Fruit fly (Drosophila melanogaster) whole organism, adult: ENCODE data around the gene Z600.
A peak's percentile ranks its signal among the peaks of the same experiment; 100 is the strongest.

Experiments used
- CG11617 ChIP-seq: fragments of 200-800 bp; sonication (Bioruptor generic); optimal IDR thresholded peaks from 2 replicates; lab custom pipeline; 2017; ENCODE audit warnings: mild to moderate bottlenecking, missing biosample characterization, missing genetic modification reagents, missing genetic modification characterization
- CG12768 ChIP-seq: fragments of 200-800 bp; sonication (Bioruptor generic); optimal IDR thresholded peaks from 2 replicates; lab custom pipeline; 2017; ENCODE audit warnings: missing biosample characterization, missing genetic modification characterization, mild to moderate bottlenecking, moderate library complexity, missing genetic modification reagents
- CG14711 ChIP-seq: fragments of 200-800 bp; sonication (Bioruptor generic); optimal IDR thresholded peaks from 2 replicates; lab custom pipeline; 2018; ENCODE audit warnings: missing biosample characterization, mild to moderate bottlenecking, missing genetic modification characterization, moderate library complexity
- CG1620 ChIP-seq: fragments of 200-800 bp; sonication (Bioruptor generic); optimal IDR thresholded peaks from 2 replicates; lab custom pipeline; 2016; ENCODE audit warnings: missing biosample characterization, missing genetic modification characterization
- CG33017 ChIP-seq: fragments of 200-800 bp; sonication (Bioruptor generic); optimal IDR thresholded peaks from 2 replicates; lab custom pipeline; 2018; ENCODE audit warnings: missing biosample characterization, mild to moderate bottlenecking, missing genetic modification characterization, moderate library complexity
- CG5204 ChIP-seq: fragments of 200-800 bp; sonication (Bioruptor generic); optimal IDR thresholded peaks from 2 replicates; lab custom pipeline; 2016; ENCODE audit warnings: missing biosample characterization, missing genetic modification characterization
- CG7045 ChIP-seq: fragments of 200-800 bp; sonication (Bioruptor generic); optimal IDR thresholded peaks from 2 replicates; lab custom pipeline; 2017; ENCODE audit warnings: missing biosample characterization, mild to moderate bottlenecking, missing genetic modification characterization
- CG7101 ChIP-seq: fragments of 200-800 bp; sonication (Bioruptor generic); optimal IDR thresholded peaks from 2 replicates; lab custom pipeline; 2018; ENCODE audit warnings: missing biosample characterization, mild to moderate bottlenecking, missing genetic modification characterization, moderate library complexity
- Clk ChIP-seq: fragments of 200-800 bp; sonication (Bioruptor generic); optimal IDR thresholded peaks from 2 replicates; lab custom pipeline; 2017; ENCODE audit warnings: missing biosample characterization, missing genetic modification characterization
- Crg-1 ChIP-seq: fragments of 200-800 bp; sonication (Bioruptor generic); optimal IDR thresholded peaks from 2 replicates; lab custom pipeline; 2016; ENCODE audit warnings: missing biosample characterization, missing genetic modification characterization
- Hr96 ChIP-seq: fragments of 200-800 bp; sonication (Bioruptor generic); optimal IDR thresholded peaks from 2 replicates; lab custom pipeline; 2016; ENCODE audit warnings: missing biosample characterization, missing genetic modification characterization
- Mnt ChIP-seq: fragments of 200-800 bp; sonication (Bioruptor generic); optimal IDR thresholded peaks from 2 replicates; lab custom pipeline; 2016; ENCODE audit warnings: missing biosample characterization, mild to moderate bottlenecking, missing genetic modification characterization
- bab1 ChIP-seq: fragments of 200-800 bp; sonication (Bioruptor generic); optimal IDR thresholded peaks from 3 replicates; lab custom pipeline; 2019; ENCODE audit warnings: missing biosample characterization, mild to moderate bottlenecking, missing genetic modification characterization, moderate library complexity
- cic ChIP-seq: fragments of 200-800 bp; sonication (Bioruptor generic); optimal IDR thresholded peaks from 2 replicates; lab custom pipeline; 2017; ENCODE audit warnings: missing biosample characterization, mild to moderate bottlenecking, missing genetic modification characterization, moderate library complexity
- cnc ChIP-seq, 2 experiments: fragments of >200 bp; optimal IDR thresholded peaks; 2 replicates each; lab custom pipeline; 2017
- kay ChIP-seq: fragments of 200-800 bp; sonication (Bioruptor generic); peaks from one replicate; lab custom pipeline; 2016; ENCODE audit warnings: missing biosample characterization, missing genetic modification characterization, borderline replicate concordance
- ovo ChIP-seq: fragments of 200-800 bp; sonication (Bioruptor generic); optimal IDR thresholded peaks from 2 replicates; lab custom pipeline; 2016; ENCODE audit warnings: missing biosample characterization, missing genetic modification characterization
- pad ChIP-seq: fragments of 200-800 bp; sonication (Bioruptor generic); optimal IDR thresholded peaks from 3 replicates; lab custom pipeline; 2017; ENCODE audit warnings: missing biosample characterization, missing genetic modification characterization, mild to moderate bottlenecking, moderate library complexity, missing genetic modification reagents
- tj ChIP-seq: fragments of 200-800 bp; sonication (Bioruptor generic); optimal IDR thresholded peaks from 3 replicates; lab custom pipeline; 2017; ENCODE audit warnings: missing biosample characterization, mild to moderate bottlenecking, missing genetic modification characterization, moderate library complexity
- toe ChIP-seq: fragments of 200-800 bp; sonication (Bioruptor generic); optimal IDR thresholded peaks from 2 replicates; lab custom pipeline; 2016; ENCODE audit warnings: missing biosample characterization, missing genetic modification characterization

Z600 gene

dm6 chr3L:15516956-15517355 is 8.1 kb downstream of the Z600 start, which contains the start of gene CG13454:
CG13454 (minus strand) TSS chr3L:15517056.
- TF ChIP-seq CG11617 (GFP tag; lab: Kevin White, UChicago) (no peak), CG7101 (no peak), CG5204 (GFP tag; lab: Kevin White, UChicago) (no peak), kay (GFP tag; lab: Kevin White, UChicago) (no peak), bab1 (no peak)

dm6 chr3L:15517508-15517907 is 8.6 kb downstream of the Z600 start:
- peak; percentile 12 for TF ChIP-seq cic
- no peak for TF ChIP-seq CG7101
- TF ChIP-seq kay (GFP tag; lab: Kevin White, UChicago): peak; percentile 50
- TF ChIP-seq tj (GFP tag; lab: Kevin White, UChicago): no peak

dm6 chr3L:15518344-15518743 is 9.5 kb downstream of the Z600 start:
- TF ChIP-seq Mnt (GFP tag; lab: Kevin White, UChicago) (peak; percentile 35), cnc (optimal IDR thresholded peaks at IDR 0.05; lab: Kevin White, UChicago) (no peak), CG7101 (no peak), kay (GFP tag; lab: Kevin White, UChicago) (peak; percentile 8), pad (GFP tag; lab: Kevin White, UChicago) (no peak), cic (peak; percentile 33)

dm6 chr3L:15519492-15519891 is 10.6 kb downstream of the Z600 start, which contains the start of gene mex1:
mex1 (minus strand) TSS chr3L:15519592.
- TF ChIP-seq Clk: no peak
- no peak for TF ChIP-seq cnc (optimal IDR thresholded peaks at IDR 0.05; lab: Kevin White, UChicago)
- no peak for TF ChIP-seq CG7101
- no peak for TF ChIP-seq ovo (GFP tag; lab: Kevin White, UChicago)
- TF ChIP-seq Hr96: no peak
- TF ChIP-seq CG11617 (GFP tag; lab: Kevin White, UChicago): no peak
- no peak for TF ChIP-seq pad (GFP tag; lab: Kevin White, UChicago)
- TF ChIP-seq CG33017: no peak
- no peak for TF ChIP-seq Mnt (GFP tag; lab: Kevin White, UChicago)
- TF ChIP-seq bab1: no peak
- no peak for TF ChIP-seq CG1620 (GFP tag; lab: Kevin White, UChicago)
- TF ChIP-seq toe (GFP tag; lab: Kevin White, UChicago): no peak
- TF ChIP-seq CG7045 (GFP tag; lab: Kevin White, UChicago): no peak
- TF ChIP-seq cic: no peak
- no peak for TF ChIP-seq CG14711 (tag; lab: Kevin White, UChicago)
- no peak for TF ChIP-seq CG5204 (GFP tag; lab: Kevin White, UChicago)
- TF ChIP-seq tj (GFP tag; lab: Kevin White, UChicago): no peak
- no peak for TF ChIP-seq kay (GFP tag; lab: Kevin White, UChicago)
- TF ChIP-seq Crg-1 (GFP tag; lab: Kevin White, UChicago): no peak
- TF ChIP-seq CG12768 (GFP tag; lab: Kevin White, UChicago): no peak

- TF ChIP-seq toe (GFP tag; lab: Kevin White, UChicago) (no peak), ovo (GFP tag; lab: Kevin White, UChicago) (no peak), cnc (optimal IDR thresholded peaks at IDR 0.05; lab: Kevin White, UChicago) (no peak), bab1 (no peak)
Observed at dm6 chr3L:15519920-15520319, 11.1 kb downstream of the Z600 start.

- peak; percentile 7 for TF ChIP-seq bab1
- TF ChIP-seq tj (GFP tag; lab: Kevin White, UChicago): peak; percentile 82
- TF ChIP-seq cnc (optimal IDR thresholded peaks at IDR 0.05; lab: Kevin White, UChicago): no peak
Observed at dm6 chr3L:15520320-15520719, 11.5 kb downstream of the Z600 start, which contains the start of gene yellow-k. yellow-k (plus strand) TSS chr3L:15520620.

- TF ChIP-seq tj (GFP tag; lab: Kevin White, UChicago) (no peak), CG11617 (GFP tag; lab: Kevin White, UChicago) (no peak), CG14711 (tag; lab: Kevin White, UChicago) (no peak), pad (GFP tag; lab: Kevin White, UChicago) (no peak), ovo (GFP tag; lab: Kevin White, UChicago) (no peak), kay (GFP tag; lab: Kevin White, UChicago) (peak; percentile 8), Clk (no peak), CG1620 (GFP tag; lab: Kevin White, UChicago) (no peak), bab1 (peak; percentile 70), CG33017 (no peak)
Observed at dm6 chr3L:15523806-15524346, 15.0 kb downstream of the Z600 start, which contains the start of gene CG7945. CG7945 (minus strand) TSS chr3L:15524137.

dm6 chr3L:15525153-15525552 is 16.3 kb downstream of the Z600 start, which contains the start of gene CG33986:
CG33986 (minus strand) TSS chr3L:15525253.
- no peak for TF ChIP-seq CG1620 (GFP tag; lab: Kevin White, UChicago)
- no peak for TF ChIP-seq bab1
- TF ChIP-seq CG12768 (GFP tag; lab: Kevin White, UChicago): no peak
- no peak for TF ChIP-seq CG14711 (tag; lab: Kevin White, UChicago)
- TF ChIP-seq kay (GFP tag; lab: Kevin White, UChicago): no peak
- TF ChIP-seq tj (GFP tag; lab: Kevin White, UChicago): no peak
- no peak for TF ChIP-seq Mnt (GFP tag; lab: Kevin White, UChicago)
- no peak for TF ChIP-seq ovo (GFP tag; lab: Kevin White, UChicago)
- TF ChIP-seq CG5204 (GFP tag; lab: Kevin White, UChicago): no peak
- no peak for TF ChIP-seq Hr96
- no peak for TF ChIP-seq cnc (optimal IDR thresholded peaks at IDR 0.05; lab: Kevin White, UChicago)
- no peak for TF ChIP-seq cic
- no peak for TF ChIP-seq CG11617 (GFP tag; lab: Kevin White, UChicago)
- no peak for TF ChIP-seq CG7045 (GFP tag; lab: Kevin White, UChicago)
- TF ChIP-seq CG33017: no peak
- no peak for TF ChIP-seq Crg-1 (GFP tag; lab: Kevin White, UChicago)
- TF ChIP-seq Clk: no peak
- no peak for TF ChIP-seq CG7101
